Fruit fly (Drosophila melanogaster): ENCODE results near the gene Cpr64Ad.

dm6 chr3L:4227164-4227563, 12.0 kb downstream of the Cpr64Ad start, which contains the start of gene CG46460:
- TF ChIP-seq ovo (GFP tag; optimal IDR thresholded peaks at IDR 0.05) (no peak), Clk (GFP tag; optimal IDR thresholded peaks at IDR 0.05) (peak; percentile 15), tj (GFP tag; optimal IDR thresholded peaks at IDR 0.05) (peak; percentile 25), CG33017 (tag; optimal IDR thresholded peaks at IDR 0.05) (no peak), CG14711 (tag; optimal IDR thresholded peaks at IDR 0.05) (no peak), kay (GFP tag; ENCODE audit: borderline replicate concordance) (no peak)
